Worm (Caenorhabditis elegans): ENCODE results near the gene pek-1.

Gene pek-1

ce11 chrX:11400467-11401184 is 14.1 kb downstream of the pek-1 start:
- no peak for TF ChIP-seq scrt-1 (GFP tag; IDR thresholded peaks at IDR 0.05)
- TF ChIP-seq hmbx-1 (tag; optimal IDR thresholded peaks at IDR 0.05) = no peak
- no peak for TF ChIP-seq tra-4 (tag; optimal IDR thresholded peaks at IDR 0.05)
- TF ChIP-seq ceh-36 (tag; optimal IDR thresholded peaks at IDR 0.05) = no peak
- TF ChIP-seq pes-1 (GFP tag; IDR thresholded peaks at IDR 0.05) = no peak
- TF ChIP-seq sea-1 (GFP tag; conservative IDR thresholded peaks at IDR 0.05) = no peak
- TF ChIP-seq ama-1 (optimal IDR thresholded peaks at IDR 0.05) = no peak
- no peak for TF ChIP-seq hmg-4 (GFP tag; optimal IDR thresholded peaks at IDR 0.05)
- TF ChIP-seq ceh-13 (GFP tag; optimal IDR thresholded peaks at IDR 0.05) = no peak
- no peak for TF ChIP-seq B0310.2 (tag; optimal IDR thresholded peaks at IDR 0.05)
- no peak for TF ChIP-seq F13C5.2 (tag; optimal IDR thresholded peaks at IDR 0.05)
- no peak for TF ChIP-seq tbx-11 (GFP tag; IDR thresholded peaks at IDR 0.05)
- TF ChIP-seq ets-7 (tag; optimal IDR thresholded peaks at IDR 0.05) = no peak
- no peak for TF ChIP-seq hnd-1 (tag; optimal IDR thresholded peaks at IDR 0.05)
- TF ChIP-seq tbx-37 (GFP tag; conservative IDR thresholded peaks at IDR 0.05) = no peak

- TF ChIP-seq tbx-37 (GFP tag; conservative IDR thresholded peaks at IDR 0.05) = no peak
- TF ChIP-seq ama-1 (optimal IDR thresholded peaks at IDR 0.05) = no peak
- TF ChIP-seq hmg-4 (GFP tag; optimal IDR thresholded peaks at IDR 0.05) = no peak
- TF ChIP-seq F13C5.2 (tag; optimal IDR thresholded peaks at IDR 0.05) = no peak
- no peak for TF ChIP-seq scrt-1 (GFP tag; IDR thresholded peaks at IDR 0.05)
- TF ChIP-seq hmbx-1 (tag; optimal IDR thresholded peaks at IDR 0.05) = no peak
- TF ChIP-seq B0310.2 (tag; optimal IDR thresholded peaks at IDR 0.05) = no peak
- no peak for TF ChIP-seq tra-4 (tag; optimal IDR thresholded peaks at IDR 0.05)
- TF ChIP-seq pes-1 (GFP tag; IDR thresholded peaks at IDR 0.05) = no peak
- no peak for TF ChIP-seq tbx-11 (GFP tag; IDR thresholded peaks at IDR 0.05)
- no peak for TF ChIP-seq ceh-13 (GFP tag; optimal IDR thresholded peaks at IDR 0.05)
- TF ChIP-seq ceh-36 (tag; optimal IDR thresholded peaks at IDR 0.05) = no peak
- no peak for TF ChIP-seq hnd-1 (tag; optimal IDR thresholded peaks at IDR 0.05)
- TF ChIP-seq flt-1 (GFP tag; IDR thresholded peaks at IDR 0.05) = no peak
- no peak for TF ChIP-seq ets-7 (tag; optimal IDR thresholded peaks at IDR 0.05)
- no peak for TF ChIP-seq aly-1 (tag; optimal IDR thresholded peaks at IDR 0.05)
- TF ChIP-seq sea-1 (GFP tag; conservative IDR thresholded peaks at IDR 0.05) = no peak
Observed at ce11 chrX:11392924-11393323, 21.8 kb downstream of the pek-1 start, which contains the start of gene prx-12. Gene prx-12 (plus strand): TSS chrX:11393294.

- no peak for TF ChIP-seq pes-1 (GFP tag; IDR thresholded peaks at IDR 0.05)
- TF ChIP-seq sea-1 (GFP tag; conservative IDR thresholded peaks at IDR 0.05) = no peak
- no peak for TF ChIP-seq tra-4 (tag; optimal IDR thresholded peaks at IDR 0.05)
- TF ChIP-seq B0310.2 (tag; optimal IDR thresholded peaks at IDR 0.05) = no peak
- TF ChIP-seq F13C5.2 (tag; optimal IDR thresholded peaks at IDR 0.05) = no peak
- TF ChIP-seq hnd-1 (tag; optimal IDR thresholded peaks at IDR 0.05) = no peak
- TF ChIP-seq flt-1 (GFP tag; IDR thresholded peaks at IDR 0.05) = no peak
- no peak for TF ChIP-seq ets-7 (tag; optimal IDR thresholded peaks at IDR 0.05)
- TF ChIP-seq ama-1 (optimal IDR thresholded peaks at IDR 0.05) = no peak
- TF ChIP-seq scrt-1 (GFP tag; IDR thresholded peaks at IDR 0.05) = no peak
- no peak for TF ChIP-seq hmbx-1 (tag; optimal IDR thresholded peaks at IDR 0.05)
- no peak for TF ChIP-seq ceh-36 (tag; optimal IDR thresholded peaks at IDR 0.05)
- TF ChIP-seq ceh-13 (GFP tag; optimal IDR thresholded peaks at IDR 0.05) = no peak
- no peak for TF ChIP-seq aly-1 (tag; optimal IDR thresholded peaks at IDR 0.05)
- no peak for TF ChIP-seq hmg-4 (GFP tag; optimal IDR thresholded peaks at IDR 0.05)
- TF ChIP-seq tbx-37 (GFP tag; conservative IDR thresholded peaks at IDR 0.05) = no peak
- no peak for TF ChIP-seq tbx-11 (GFP tag; IDR thresholded peaks at IDR 0.05)
Observed at ce11 chrX:11387723-11388330, 26.9 kb downstream of the pek-1 start.

ce11 chrX:11386903-11387302 is 27.8 kb downstream of the pek-1 start:
- TF ChIP-seq ceh-13 (GFP tag; optimal IDR thresholded peaks at IDR 0.05) (no peak), hmbx-1 (tag; optimal IDR thresholded peaks at IDR 0.05) (no peak), ets-7 (tag; optimal IDR thresholded peaks at IDR 0.05) (no peak), flt-1 (GFP tag; IDR thresholded peaks at IDR 0.05) (no peak), sea-1 (GFP tag; conservative IDR thresholded peaks at IDR 0.05) (no peak), hmg-4 (GFP tag; optimal IDR thresholded peaks at IDR 0.05) (no peak), B0310.2 (tag; optimal IDR thresholded peaks at IDR 0.05) (no peak)

- TF ChIP-seq B0310.2 (tag; optimal IDR thresholded peaks at IDR 0.05) (no peak), ceh-13 (GFP tag; optimal IDR thresholded peaks at IDR 0.05) (no peak), F13C5.2 (tag; optimal IDR thresholded peaks at IDR 0.05) (no peak), ama-1 (optimal IDR thresholded peaks at IDR 0.05) (no peak), hmbx-1 (tag; optimal IDR thresholded peaks at IDR 0.05) (no peak), tra-4 (tag; optimal IDR thresholded peaks at IDR 0.05) (no peak), scrt-1 (GFP tag; IDR thresholded peaks at IDR 0.05) (no peak), hnd-1 (tag; optimal IDR thresholded peaks at IDR 0.05) (no peak), hmg-4 (GFP tag; optimal IDR thresholded peaks at IDR 0.05) (no peak), tbx-37 (GFP tag; conservative IDR thresholded peaks at IDR 0.05) (no peak), flt-1 (GFP tag; IDR thresholded peaks at IDR 0.05) (no peak), aly-1 (tag; optimal IDR thresholded peaks at IDR 0.05) (no peak), pes-1 (GFP tag; IDR thresholded peaks at IDR 0.05) (no peak), sea-1 (GFP tag; conservative IDR thresholded peaks at IDR 0.05) (no peak)
Observed at ce11 chrX:11385916-11386315, 28.8 kb downstream of the pek-1 start.

- TF ChIP-seq tbx-37 (GFP tag; conservative IDR thresholded peaks at IDR 0.05) = peak; percentile 40; the same call in 1 of the 2 replicates
- no peak for TF ChIP-seq flt-1 (GFP tag; IDR thresholded peaks at IDR 0.05)
Observed at ce11 chrX:11384534-11385441, 29.9 kb downstream of the pek-1 start, which contains the start of the genes F08B12.11 and prmn-1. Gene F08B12.11 (plus strand): TSS chrX:11385054. Gene prmn-1 (plus strand): TSS chrX:11385084.

Data from whole organism, early embryonic.